Worm (Caenorhabditis elegans) whole organism, L2 larva: ENCODE data around the gene ssp-35.

Source experiments
- F13H6.1 ChIP-seq: sonication (generic microtip); optimal IDR thresholded peaks from 2 replicates; lab custom pipeline; 2016; ENCODE audit warnings: missing genetic modification characterization, missing compliant biosample characterization
- R02D3.7 ChIP-seq: fragments of 150-350 bp; optimal IDR thresholded peaks from 2 replicates; lab custom pipeline; 2014; ENCODE audit warnings: missing biosample characterization, missing genetic modification characterization
- Y55F3AM.14 ChIP-seq: fragments of 200-800 bp; sonication (Bioruptor generic); optimal IDR thresholded peaks from 2 replicates; lab custom pipeline; 2018; ENCODE audit warnings: mild to moderate bottlenecking, missing genetic modification characterization, missing compliant biosample characterization
- ZK546.5 ChIP-seq: sonication (generic microtip); optimal IDR thresholded peaks from 2 replicates; lab custom pipeline; 2017; ENCODE audit warnings: missing biosample characterization, missing genetic modification characterization
- alr-1 ChIP-seq: fragments of 150-350 bp; optimal IDR thresholded peaks from 2 replicates; lab custom pipeline; 2014; ENCODE audit warnings: missing biosample characterization, missing genetic modification characterization
- aly-2 ChIP-seq: fragments of 150-350 bp; optimal IDR thresholded peaks from 2 replicates; lab custom pipeline; 2014; ENCODE audit warnings: missing biosample characterization, missing genetic modification characterization
- ama-1 ChIP-seq: fragments of 150-350 bp; optimal IDR thresholded peaks from 2 replicates; lab custom pipeline; 2018; ENCODE audit warnings: inconsistent platforms
- blmp-1 ChIP-seq: sonication (generic microtip); optimal IDR thresholded peaks from 2 replicates; lab custom pipeline; 2017; ENCODE audit warnings: missing genetic modification characterization, mild to moderate bottlenecking, missing compliant biosample characterization, antibody characterized with exemption, moderate library complexity; ENCODE audit not compliant: insufficient read depth
- ceh-16 ChIP-seq: fragments of 150-350 bp; optimal IDR thresholded peaks from 2 replicates; lab custom pipeline; 2014; ENCODE audit warnings: missing biosample characterization, missing genetic modification characterization
- ceh-82 ChIP-seq: fragments of 150-350 bp; optimal IDR thresholded peaks from 2 replicates; lab custom pipeline; 2014; ENCODE audit warnings: missing biosample characterization, missing genetic modification characterization
- crh-2 ChIP-seq: sonication (generic microtip); optimal IDR thresholded peaks from 2 replicates; lab custom pipeline; 2017; ENCODE audit warnings: missing biosample characterization, missing genetic modification characterization
- dmd-4 ChIP-seq: sonication (generic microtip); optimal IDR thresholded peaks from 2 replicates; lab custom pipeline; 2017; ENCODE audit warnings: missing biosample characterization, missing genetic modification characterization
- elt-1 ChIP-seq: fragments of 150-350 bp; optimal IDR thresholded peaks from 2 replicates; lab custom pipeline; 2014; ENCODE audit warnings: missing biosample characterization, missing genetic modification characterization
- elt-3 ChIP-seq: sonication (generic microtip); optimal IDR thresholded peaks from 2 replicates; lab custom pipeline; 2017; ENCODE audit warnings: missing biosample characterization, missing genetic modification characterization
- fos-1 ChIP-seq: fragments of 150-350 bp; optimal IDR thresholded peaks from 2 replicates; lab custom pipeline; 2014; ENCODE audit warnings: missing biosample characterization, missing genetic modification characterization
- gmeb-1 ChIP-seq: fragments of 150-350 bp; optimal IDR thresholded peaks from 2 replicates; lab custom pipeline; 2014; ENCODE audit warnings: missing biosample characterization, missing genetic modification characterization
- lin-11 ChIP-seq: fragments of 150-350 bp; sonication (generic microtip); optimal IDR thresholded peaks from 2 replicates; lab custom pipeline; 2014; ENCODE audit warnings: missing biosample characterization, missing genetic modification characterization, inconsistent platforms, mixed read lengths
- lin-13 ChIP-seq: fragments of 150-350 bp; optimal IDR thresholded peaks from 2 replicates; lab custom pipeline; 2014; ENCODE audit warnings: missing biosample characterization, missing genetic modification reagents, missing genetic modification characterization
- lsy-2 ChIP-seq, 2 experiments: fragments of 150-350 bp in 1 of 2; sonication (generic microtip) in 1 of 2; optimal IDR thresholded peaks; 2 replicates each; lab custom pipeline; 2014 to 2017; ENCODE audit warnings: missing biosample characterization in 2 of 2, missing genetic modification characterization in 2 of 2
- mab-5 ChIP-seq: fragments of 150-350 bp; optimal IDR thresholded peaks from 2 replicates; lab custom pipeline; 2014; ENCODE audit warnings: missing biosample characterization, missing genetic modification characterization
- mbf-1 ChIP-seq: sonication (generic microtip); optimal IDR thresholded peaks from 2 replicates; lab custom pipeline; 2017; ENCODE audit warnings: missing biosample characterization, missing genetic modification characterization
- mdl-1 ChIP-seq, 2 experiments: fragments of 150-350 bp in 1 of 2; sonication (generic microtip) in 1 of 2; optimal IDR thresholded peaks; 2 replicates each; lab custom pipeline; 2017; ENCODE audit warnings: missing biosample characterization in 2 of 2, missing genetic modification characterization in 2 of 2
- nhr-10 ChIP-seq: sonication (generic microtip); optimal IDR thresholded peaks from 2 replicates; lab custom pipeline; 2017; ENCODE audit warnings: missing biosample characterization, missing genetic modification characterization
- nhr-11 ChIP-seq: fragments of 150-350 bp; optimal IDR thresholded peaks from 2 replicates; lab custom pipeline; 2014; ENCODE audit warnings: missing biosample characterization, missing genetic modification characterization
- nhr-12 ChIP-seq: fragments of 150-350 bp; optimal IDR thresholded peaks from 2 replicates; lab custom pipeline; 2014; ENCODE audit warnings: missing biosample characterization, missing genetic modification characterization
- nhr-129 ChIP-seq: fragments of 150-350 bp; optimal IDR thresholded peaks from 2 replicates; lab custom pipeline; 2014; ENCODE audit warnings: missing biosample characterization, missing genetic modification characterization
- nhr-21 ChIP-seq: fragments of 150-350 bp; optimal IDR thresholded peaks from 2 replicates; lab custom pipeline; 2014; ENCODE audit warnings: missing biosample characterization, missing genetic modification characterization
- nhr-23 ChIP-seq: fragments of 150-350 bp; optimal IDR thresholded peaks from 2 replicates; lab custom pipeline; 2014; ENCODE audit warnings: missing biosample characterization, missing genetic modification reagents, missing genetic modification characterization
- nhr-237 ChIP-seq: fragments of 150-350 bp; optimal IDR thresholded peaks from 2 replicates; lab custom pipeline; 2014; ENCODE audit warnings: missing biosample characterization, missing genetic modification characterization
- nhr-25 ChIP-seq: fragments of 150-350 bp; sonication (generic microtip); optimal IDR thresholded peaks from 3 replicates; lab custom pipeline; 2014; ENCODE audit warnings: missing biosample characterization, missing genetic modification characterization
- nhr-77 ChIP-seq: fragments of 150-350 bp; optimal IDR thresholded peaks from 2 replicates; lab custom pipeline; 2014; ENCODE audit warnings: missing biosample characterization, missing genetic modification characterization
- peb-1 ChIP-seq: fragments of 150-350 bp; optimal IDR thresholded peaks from 2 replicates; lab custom pipeline; 2014; ENCODE audit warnings: missing biosample characterization, missing genetic modification characterization
- sem-4 ChIP-seq: fragments of 150-350 bp; optimal IDR thresholded peaks from 2 replicates; lab custom pipeline; 2014; ENCODE audit warnings: missing biosample characterization, missing genetic modification reagents, missing genetic modification characterization
- skn-1 ChIP-seq: sonication (generic microtip); optimal IDR thresholded peaks from 2 replicates; lab custom pipeline; 2017; ENCODE audit warnings: missing biosample characterization, missing genetic modification characterization
- sma-3 ChIP-seq: sonication (generic microtip); optimal IDR thresholded peaks from 2 replicates; lab custom pipeline; 2016; ENCODE audit warnings: missing genetic modification reagents, missing genetic modification characterization, missing compliant biosample characterization
- sma-9 ChIP-seq, 2 experiments: fragments of 150-350 bp in 1 of 2; sonication (generic microtip) in 1 of 2; optimal IDR thresholded peaks; 2 replicates each; lab custom pipeline; 2014 to 2016; ENCODE audit warnings: missing genetic modification characterization in 2 of 2, mild to moderate bottlenecking in 1 of 2, missing biosample characterization in 1 of 2, missing compliant biosample characterization in 1 of 2, missing genetic modification reagents in 1 of 2, moderate library complexity in 1 of 2
- snpc-4 ChIP-seq: fragments of 150-350 bp; optimal IDR thresholded peaks from 2 replicates; lab custom pipeline; 2014; ENCODE audit warnings: missing biosample characterization, missing genetic modification characterization
- unc-39 ChIP-seq: fragments of 150-350 bp; optimal IDR thresholded peaks from 2 replicates; lab custom pipeline; 2014; ENCODE audit warnings: missing biosample characterization, missing genetic modification characterization
- unc-55 ChIP-seq: fragments of 150-350 bp; sonication (generic microtip); optimal IDR thresholded peaks from 3 replicates; lab custom pipeline; 2014; ENCODE audit warnings: missing biosample characterization, missing genetic modification reagents, missing genetic modification characterization
- unc-62 ChIP-seq: fragments of 150-350 bp; optimal IDR thresholded peaks from 2 replicates; lab custom pipeline; 2014; ENCODE audit warnings: missing biosample characterization, missing genetic modification reagents, missing genetic modification characterization
- zag-1 ChIP-seq: fragments of 150-350 bp; optimal IDR thresholded peaks from 2 replicates; lab custom pipeline; 2014; ENCODE audit warnings: missing biosample characterization, missing genetic modification characterization
- ztf-11 ChIP-seq: sonication (generic microtip); optimal IDR thresholded peaks from 2 replicates; lab custom pipeline; 2017; ENCODE audit warnings: missing biosample characterization, missing genetic modification characterization
- ztf-4 ChIP-seq: fragments of 150-350 bp; optimal IDR thresholded peaks from 2 replicates; lab custom pipeline; 2014; ENCODE audit warnings: missing biosample characterization, missing genetic modification characterization

ssp-35 gene

ce11 chrV:12263723-12264122 lies at the start of gene ssp-35:
TSS of gene ssp-35 (minus strand) at chrV:12263823.
- no peak for TF ChIP-seq nhr-11 (tag; lab: Kevin White, UChicago)
- no peak for TF ChIP-seq F13H6.1 (tag; lab: Kevin White, UChicago)
- no peak for TF ChIP-seq ama-1

ce11 chrV:12310256-12310655 lies 46.6 kb upstream of the ssp-35 start, which contains the start of gene hpo-30:
TSS of gene hpo-30 (minus strand) at chrV:12310356.
- TF ChIP-seq ceh-16 (tag; lab: Kevin White, UChicago) (no peak), mdl-1 (tag; optimal IDR thresholded peaks at IDR 0.05; lab: Kevin White, UChicago) (no peak), F13H6.1 (tag; lab: Kevin White, UChicago) (no peak), elt-1 (tag; lab: Kevin White, UChicago) (no peak), snpc-4 (tag; lab: Kevin White, UChicago) (no peak), ztf-11 (tag; lab: Kevin White, UChicago) (no peak), skn-1 (tag; lab: Kevin White, UChicago) (no peak), ztf-4 (tag; lab: Kevin White, UChicago) (no peak), fos-1 (tag; lab: Kevin White, UChicago) (no peak), nhr-12 (tag; lab: Kevin White, UChicago) (no peak), dmd-4 (tag; lab: Kevin White, UChicago) (no peak), ama-1 (no peak), zag-1 (tag; lab: Kevin White, UChicago) (no peak), unc-62 (GFP tag; lab: Kevin White, UChicago) (no peak)

ce11 chrV:12307011-12307540 lies 43.5 kb upstream of the ssp-35 start, which contains the start of gene srg-45:
TSS of gene srg-45 (plus strand) at chrV:12307490.
- TF ChIP-seq ama-1 (peak; percentile 20), mab-5 (no peak), nhr-77 (tag; lab: Kevin White, UChicago) (no peak), nhr-25 (tag; lab: Kevin White, UChicago) (peak; percentile 9), R02D3.7 (tag; lab: Kevin White, UChicago) (no peak), crh-2 (tag; lab: Kevin White, UChicago) (no peak), nhr-129 (no peak)

- TF ChIP-seq ceh-82 (no peak), blmp-1 (tag; lab: Kevin White, UChicago) (no peak), ZK546.5 (tag; lab: Kevin White, UChicago) (no peak)
These were observed 42.1 kb upstream of the ssp-35 start for ce11 chrV:12305677-12306076.

- TF ChIP-seq aly-2 (tag; lab: Kevin White, UChicago): no peak
- peak; percentile 87 for TF ChIP-seq sem-4 (tag; lab: Kevin White, UChicago)
- TF ChIP-seq crh-2 (tag; lab: Kevin White, UChicago): peak; percentile 70
- TF ChIP-seq mdl-1 (tag; optimal IDR thresholded peaks at IDR 0.05; lab: Kevin White, UChicago): peak in 1 of 2 experiments; percentile 29
- TF ChIP-seq zag-1 (tag; lab: Kevin White, UChicago): peak; percentile 77
- no peak for TF ChIP-seq elt-3 (tag; lab: Kevin White, UChicago)
- TF ChIP-seq gmeb-1 (tag; lab: Kevin White, UChicago): peak; percentile 73
- TF ChIP-seq nhr-237 (tag; lab: Kevin White, UChicago): peak; percentile 57
- peak; percentile 76 for TF ChIP-seq lin-11 (tag; lab: Kevin White, UChicago)
- TF ChIP-seq blmp-1 (tag; lab: Kevin White, UChicago): peak; percentile 41
- TF ChIP-seq ama-1: no peak
- no peak for TF ChIP-seq nhr-23 (tag; lab: Kevin White, UChicago)
- TF ChIP-seq mbf-1 (tag; lab: Kevin White, UChicago): peak; percentile 51
- TF ChIP-seq ZK546.5 (tag; lab: Kevin White, UChicago): no peak
- peak; percentile 52 for TF ChIP-seq unc-39 (tag; lab: Kevin White, UChicago)
- TF ChIP-seq nhr-129: peak; percentile 85
- TF ChIP-seq unc-55 (GFP tag; lab: Kevin White, UChicago): peak; percentile 72
- peak; percentile 74 for TF ChIP-seq nhr-25 (tag; lab: Kevin White, UChicago)
- peak; percentile 77 to 78 for TF ChIP-seq lsy-2 (tag; optimal IDR thresholded peaks at IDR 0.05; lab: Kevin White, UChicago)
- peak; percentile 96 for TF ChIP-seq Y55F3AM.14 (GFP tag; lab: Kevin White, UChicago)
- peak; percentile 95 for TF ChIP-seq sma-9 (GFP tag; optimal IDR thresholded peaks at IDR 0.05; lab: Kevin White, UChicago)
- no peak for TF ChIP-seq sma-9 (tag; optimal IDR thresholded peaks at IDR 0.05; lab: Kevin White, UChicago)
- TF ChIP-seq nhr-21: peak; percentile 76
- peak; percentile 21 for TF ChIP-seq nhr-10 (tag; lab: Kevin White, UChicago)
- peak; percentile 1 for TF ChIP-seq peb-1 (tag; lab: Kevin White, UChicago)
- no peak for TF ChIP-seq ztf-11 (tag; lab: Kevin White, UChicago)
- peak; percentile 87 for TF ChIP-seq sma-3 (GFP tag; lab: Kevin White, UChicago)
- peak; percentile 92 for TF ChIP-seq F13H6.1 (tag; lab: Kevin White, UChicago)
- no peak for TF ChIP-seq alr-1
- TF ChIP-seq elt-1 (tag; lab: Kevin White, UChicago): no peak
- peak; percentile 68 for TF ChIP-seq lin-13 (GFP tag; lab: Kevin White, UChicago)
- TF ChIP-seq nhr-11 (tag; lab: Kevin White, UChicago): peak; percentile 86
These were observed 39.9 kb upstream of the ssp-35 start for ce11 chrV:12303453-12304077.
